Worm (Caenorhabditis elegans) whole organism, midembryonic: ENCODE data around the gene T25D10.4.

Experiments used
- cog-1 ChIP-seq: sonication (generic microtip); optimal IDR thresholded peaks from 2 replicates; lab custom pipeline; 2016; ENCODE audit warnings: missing genetic modification characterization, missing compliant biosample characterization
- flt-1 ChIP-seq: fragments of 200-800 bp; sonication (Bioruptor generic); IDR thresholded peaks from 2 replicates; pipeline ENCODE4 v1.3.6; 2022; ENCODE audit warnings: missing genetic modification characterization, missing compliant biosample characterization
- med-1 ChIP-seq: sonication (generic microtip); optimal IDR thresholded peaks from 2 replicates; lab custom pipeline; 2017; ENCODE audit warnings: missing genetic modification characterization, mild to moderate bottlenecking, missing compliant biosample characterization, antibody characterized with exemption, missing genetic modification reagents; ENCODE audit not compliant: insufficient read depth
- ref-1 ChIP-seq: fragments of 200-800 bp; sonication (Bioruptor generic); conservative IDR thresholded peaks from 2 replicates; pipeline ENCODE4 v1.3.6; 2022; ENCODE audit warnings: missing genetic modification reagents, missing genetic modification characterization, missing compliant biosample characterization
- tab-1 ChIP-seq: fragments of 200-800 bp; sonication (Bioruptor generic); IDR thresholded peaks from 2 replicates; pipeline ENCODE4 v1.3.6; 2022; ENCODE audit warnings: missing genetic modification characterization, missing compliant biosample characterization

DNA sequence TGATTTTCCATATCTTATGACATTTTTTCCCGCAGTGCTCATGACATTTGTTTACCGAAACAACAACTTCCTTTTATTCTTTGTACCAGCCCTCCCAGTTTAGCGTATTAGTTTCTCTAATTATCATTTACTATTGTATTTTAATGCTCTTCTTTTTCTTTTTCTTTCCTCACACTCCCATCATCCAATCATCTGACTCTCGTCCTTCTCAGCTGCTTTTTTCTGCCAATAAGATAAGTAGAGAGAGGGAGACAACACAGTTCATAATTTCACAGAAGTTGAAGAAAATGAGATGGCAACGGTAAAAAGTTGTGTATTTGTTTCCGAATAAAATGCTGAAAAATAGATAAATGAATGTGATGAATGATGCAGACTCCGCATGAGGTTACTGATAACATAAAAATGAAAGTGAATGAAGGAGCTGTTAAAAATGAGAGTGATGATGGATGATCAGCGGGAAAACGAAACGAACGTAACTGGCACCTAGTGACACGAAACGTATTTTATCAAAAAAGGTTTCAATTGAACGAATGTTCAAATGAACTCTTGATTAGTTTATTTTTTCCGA is 32.6 kb downstream of the T25D10.4 start:
- TF ChIP-seq flt-1, result no peak
- no peak for TF ChIP-seq cog-1 (tag; lab: Kevin White, UChicago)
- TF ChIP-seq med-1, result no peak
- TF ChIP-seq tab-1, result no peak
- TF ChIP-seq ref-1 (GFP tag; lab: Robert Waterston, UW), result no peak
